Worm (Caenorhabditis elegans) whole organism, young adult: ENCODE results near the gene tag-234.

Experiments
- F23B12.7 ChIP-seq: sonication (generic microtip); optimal IDR thresholded peaks from 2 replicates; lab custom pipeline; 2017; ENCODE audit warnings: missing genetic modification characterization, mild to moderate bottlenecking, missing compliant biosample characterization, antibody characterized with exemption, moderate library complexity; ENCODE audit not compliant: insufficient read depth
- aptf-3 ChIP-seq: fragments of 200-800 bp; sonication (Bioruptor generic); IDR thresholded peaks from 2 replicates; pipeline ENCODE4 v1.3.6; 2022; ENCODE audit warnings: missing genetic modification characterization, missing compliant biosample characterization
- atf-7 ChIP-seq: sonication (generic microtip); optimal IDR thresholded peaks from 2 replicates; lab custom pipeline; 2017; ENCODE audit warnings: mild to moderate bottlenecking, missing genetic modification characterization, missing compliant biosample characterization
- attf-5 ChIP-seq: fragments of 200-800 bp; sonication (Bioruptor generic); optimal IDR thresholded peaks from 2 replicates; lab custom pipeline; 2018; ENCODE audit warnings: mild to moderate bottlenecking, missing genetic modification characterization, missing compliant biosample characterization
- attf-6 ChIP-seq: fragments of 200-800 bp; sonication (Bioruptor generic); IDR thresholded peaks from 2 replicates; pipeline ENCODE4 v1.3.6; 2022; ENCODE audit warnings: missing genetic modification reagents, missing genetic modification characterization, missing compliant biosample characterization
- ccch-3 ChIP-seq: fragments of 200-800 bp; sonication (Bioruptor generic); optimal IDR thresholded peaks from 2 replicates; lab custom pipeline; 2018; ENCODE audit warnings: mild to moderate bottlenecking, missing genetic modification characterization, missing compliant biosample characterization
- cebp-1 ChIP-seq, 2 experiments: fragments of 200-800 bp in 1 of 2; sonication (Bioruptor generic) in 1 of 2; sonication (generic microtip) in 1 of 2; IDR thresholded peaks in 1 of 2; optimal IDR thresholded peaks in 1 of 2; 2 replicates each; pipeline versions ENCODE4 v1.3.6 to Lab custom; 2017 to 2022; ENCODE audit warnings: missing compliant biosample characterization in 2 of 2, missing genetic modification characterization in 2 of 2, mild to moderate bottlenecking in 1 of 2, missing genetic modification reagents in 1 of 2, moderate library complexity in 1 of 2
- ceh-100 ChIP-seq: fragments of 200-800 bp; sonication (Bioruptor generic); IDR thresholded peaks from 2 replicates; pipeline ENCODE4 v1.3.6; 2022; ENCODE audit warnings: missing genetic modification reagents, missing genetic modification characterization, missing compliant biosample characterization
- ceh-91 ChIP-seq: fragments of 200-800 bp; sonication (Bioruptor generic); IDR thresholded peaks from 2 replicates; pipeline ENCODE4 v1.3.6; 2022; ENCODE audit warnings: missing genetic modification reagents, missing genetic modification characterization, missing compliant biosample characterization
- die-1 ChIP-seq: sonication (generic microtip); optimal IDR thresholded peaks from 2 replicates; lab custom pipeline; 2016; ENCODE audit warnings: missing genotype, mild to moderate bottlenecking, missing genetic modification characterization, missing compliant biosample characterization
- dox-1 ChIP-seq: fragments of 200-800 bp; sonication (Bioruptor generic); IDR thresholded peaks from 2 replicates; pipeline ENCODE4 v1.3.6; 2022; ENCODE audit warnings: missing genetic modification reagents, missing genetic modification characterization, missing compliant biosample characterization
- ets-4 ChIP-seq: fragments of 200-800 bp; sonication (Bioruptor generic); optimal IDR thresholded peaks from 2 replicates; lab custom pipeline; 2018; ENCODE audit warnings: mild to moderate bottlenecking, missing genetic modification characterization, missing compliant biosample characterization
- hmg-1.2 ChIP-seq: fragments of 200-800 bp; sonication (Bioruptor generic); IDR thresholded peaks from 2 replicates; pipeline ENCODE4 v1.3.6; 2022; ENCODE audit warnings: missing genetic modification reagents, missing genetic modification characterization, missing compliant biosample characterization
- hmg-20 ChIP-seq: fragments of 200-800 bp; sonication (Bioruptor generic); IDR thresholded peaks from 2 replicates; pipeline ENCODE4 v1.3.6; 2022; ENCODE audit warnings: missing genetic modification reagents, missing genetic modification characterization, missing compliant biosample characterization
- hrde-1 ChIP-seq: sonication (generic microtip); optimal IDR thresholded peaks from 2 replicates; lab custom pipeline; 2016; ENCODE audit warnings: missing genetic modification characterization, mild to moderate bottlenecking, missing compliant biosample characterization, moderate library complexity, missing genotype, missing genetic modification reagents, borderline replicate concordance
- lag-1 ChIP-seq: fragments of 200-800 bp; sonication (Bioruptor generic); IDR thresholded peaks from 2 replicates; pipeline ENCODE4 v1.3.6; 2022; ENCODE audit warnings: missing genetic modification reagents, missing genetic modification characterization, missing compliant biosample characterization
- lin-35 ChIP-seq, 3 experiments: fragments of 150-350 bp in 2 of 3; sonication (generic microtip) in 1 of 3; optimal IDR thresholded peaks; 2 replicates each; lab custom pipeline; 2014 to 2018; ENCODE audit warnings: missing biosample characterization in 3 of 3, missing genetic modification characterization in 3 of 3, missing genetic modification reagents in 3 of 3
- lin-54 ChIP-seq: fragments of 200-800 bp; sonication (Bioruptor generic); optimal IDR thresholded peaks from 2 replicates; lab custom pipeline; 2018; ENCODE audit warnings: mild to moderate bottlenecking, missing genetic modification characterization, missing compliant biosample characterization
- madf-10 ChIP-seq: sonication (generic microtip); optimal IDR thresholded peaks from 2 replicates; lab custom pipeline; 2016; ENCODE audit warnings: mild to moderate bottlenecking, missing genetic modification characterization, missing compliant biosample characterization
- madf-6 ChIP-seq: fragments of 200-800 bp; sonication (Bioruptor generic); IDR thresholded peaks from 2 replicates; pipeline ENCODE4 v1.3.6; 2022; ENCODE audit warnings: missing genetic modification reagents, missing genetic modification characterization, missing compliant biosample characterization
- madf-8 ChIP-seq: fragments of 200-800 bp; sonication (Bioruptor generic); conservative IDR thresholded peaks from 2 replicates; pipeline ENCODE4 v1.3.6; 2022; ENCODE audit warnings: missing genetic modification reagents, missing genetic modification characterization, missing compliant biosample characterization
- mcd-1 ChIP-seq: fragments of 200-800 bp; sonication (Bioruptor generic); IDR thresholded peaks from 2 replicates; pipeline ENCODE4 v1.3.6; 2022; ENCODE audit warnings: missing genetic modification reagents, missing genetic modification characterization, missing compliant biosample characterization
- nfyb-1 ChIP-seq: fragments of 200-800 bp; sonication (Bioruptor generic); IDR thresholded peaks from 2 replicates; pipeline ENCODE4 v1.3.6; 2022; ENCODE audit warnings: missing genetic modification reagents, missing genetic modification characterization, missing compliant biosample characterization
- nhr-80 ChIP-seq: sonication (generic microtip); optimal IDR thresholded peaks from 2 replicates; lab custom pipeline; 2016; ENCODE audit warnings: missing genetic modification characterization, missing compliant biosample characterization
- nhr-90 ChIP-seq: sonication (generic microtip); optimal IDR thresholded peaks from 2 replicates; lab custom pipeline; 2016; ENCODE audit warnings: missing genotype, mild to moderate bottlenecking, missing genetic modification characterization, missing compliant biosample characterization
- pha-4 ChIP-seq: fragments of 150-350 bp; sonication (generic microtip); optimal IDR thresholded peaks from 2 replicates; lab custom pipeline; 2014; ENCODE audit warnings: missing biosample characterization, missing genetic modification reagents, missing genetic modification characterization
- unc-62 ChIP-seq: fragments of 150-350 bp; optimal IDR thresholded peaks from 2 replicates; lab custom pipeline; 2014; ENCODE audit warnings: missing biosample characterization, missing genetic modification reagents, missing genetic modification characterization
- xnd-1 ChIP-seq: sonication (generic microtip); optimal IDR thresholded peaks from 2 replicates; lab custom pipeline; 2016; ENCODE audit warnings: missing genotype, missing genetic modification reagents, missing genetic modification characterization, missing compliant biosample characterization

Gene tag-234

DNA sequence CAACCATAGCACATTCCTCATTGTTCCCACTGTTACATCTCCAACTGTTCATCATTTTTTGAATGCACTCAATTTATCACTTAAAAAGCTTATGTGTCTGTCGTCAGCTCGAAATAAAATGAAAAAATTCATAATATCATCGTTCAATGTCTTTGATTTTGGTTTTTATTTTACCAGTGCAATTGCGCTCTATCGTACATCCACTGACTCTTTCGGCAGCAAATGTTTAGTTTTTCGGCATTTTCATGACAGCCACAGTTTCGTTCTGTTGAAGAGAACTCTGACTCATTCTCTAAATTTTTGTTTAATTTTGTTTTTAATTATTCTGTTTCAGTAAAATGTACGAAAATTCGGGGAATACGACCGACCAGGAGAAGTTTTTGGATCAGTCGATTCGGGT, 43.5 kb downstream of the tag-234 start, which contains the start of gene vps-35:
Gene vps-35 (plus strand): TSS at position 335 of the 400 bp plus-strand sequence.
- TF ChIP-seq F23B12.7 (peak; percentile 81), dox-1 (GFP tag; lab: Robert Waterston, UW) (peak; percentile 54), attf-5 (GFP tag; lab: Kevin White, UChicago) (peak; percentile 63), unc-62 (GFP tag; lab: Kevin White, UChicago) (no peak), nhr-90 (tag; lab: Kevin White, UChicago) (no peak), hmg-20 (GFP tag; lab: Robert Waterston, UW) (no peak), madf-6 (GFP tag; lab: Robert Waterston, UW) (0 out of 2 replicates have a peak, but pooled peaks have one; percentile 8), pha-4 (tag; lab: Kevin White, UChicago) (no peak), cebp-1 (GFP tag; IDR thresholded peaks at IDR 0.05; lab: Robert Waterston, UW) (no peak), cebp-1 (tag; optimal IDR thresholded peaks at IDR 0.05; lab: Kevin White, UChicago) (peak; percentile 34), nhr-80 (tag; lab: Kevin White, UChicago) (peak; percentile 71), lin-54 (peak; percentile 30), attf-6 (GFP tag; lab: Robert Waterston, UW) (no peak), lag-1 (GFP tag; lab: Robert Waterston, UW) (no peak), ccch-3 (no peak), xnd-1 (no peak), ceh-100 (GFP tag; lab: Robert Waterston, UW) (0 out of 2 replicates have a peak, but pooled peaks have one; percentile 14), mcd-1 (GFP tag; lab: Robert Waterston, UW) (peak; percentile 82)

DNA sequence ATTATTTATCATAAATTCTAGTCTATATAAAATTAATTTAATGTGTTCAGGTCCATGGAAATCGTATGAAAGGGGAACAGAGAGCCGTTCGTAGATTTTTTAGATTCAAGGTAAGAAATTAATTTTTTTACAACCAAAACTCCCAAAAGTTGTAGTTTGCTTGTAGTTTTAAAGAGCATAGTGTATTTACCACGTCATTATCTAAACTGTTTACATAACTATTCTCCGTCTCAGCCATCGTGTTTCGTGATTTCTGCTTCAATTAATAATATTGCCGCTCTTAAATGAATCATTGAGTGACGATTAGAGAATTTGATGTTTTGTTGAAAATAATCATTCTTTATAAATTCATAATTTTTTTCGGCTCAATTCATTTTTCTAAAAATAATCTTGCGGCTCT, 47.3 kb downstream of the tag-234 start, which contains the start of gene cgt-3:
Gene cgt-3 (plus strand): TSS at position 51 of the 400 bp plus-strand sequence.
- TF ChIP-seq madf-10 (no peak), nhr-90 (tag; lab: Kevin White, UChicago) (no peak), ceh-91 (GFP tag; lab: Robert Waterston, UW) (no peak), nfyb-1 (GFP tag; lab: Robert Waterston, UW) (no peak), hrde-1 (tag; lab: Kevin White, UChicago) (no peak), F23B12.7 (no peak), aptf-3 (GFP tag; lab: Robert Waterston, UW) (no peak)

DNA sequence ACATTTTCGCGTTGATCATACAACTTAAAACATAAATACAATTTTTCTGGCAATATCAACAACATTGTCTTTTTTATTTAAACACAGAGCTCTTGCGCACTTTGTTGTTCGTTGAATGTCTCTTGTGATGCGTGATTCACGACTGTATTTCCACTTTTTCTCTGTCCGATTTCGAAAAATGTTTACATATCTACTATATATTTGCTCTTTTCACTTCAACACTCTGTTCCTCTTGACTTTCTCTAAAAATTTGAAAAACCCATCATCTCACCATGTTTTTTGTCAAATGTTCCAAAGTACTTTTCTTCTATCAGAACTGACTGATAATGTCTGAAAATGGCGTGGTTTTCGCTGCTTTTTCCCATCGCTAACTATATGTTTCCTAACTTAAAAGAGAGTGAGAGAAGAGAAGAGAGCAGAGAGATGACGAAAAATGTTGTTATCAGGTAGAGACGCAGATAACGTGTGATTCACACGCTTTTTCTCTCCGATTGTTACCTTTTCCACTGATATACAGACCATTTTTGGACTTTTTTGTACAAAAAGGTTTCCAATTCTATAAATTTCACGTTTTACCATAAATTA, 48.0 kb downstream of the tag-234 start:
- TF ChIP-seq ets-4 (peak; percentile 43), atf-7 (tag; lab: Kevin White, UChicago) (peak; percentile 9), die-1 (tag; lab: Kevin White, UChicago) (no peak), nhr-80 (tag; lab: Kevin White, UChicago) (peak; percentile 93), cebp-1 (GFP tag; IDR thresholded peaks at IDR 0.05; lab: Robert Waterston, UW) (no peak), cebp-1 (tag; optimal IDR thresholded peaks at IDR 0.05; lab: Kevin White, UChicago) (peak; percentile 52), lin-35 (GFP tag; optimal IDR thresholded peaks at IDR 0.05; lab: Kevin White, UChicago) (no peak), dox-1 (GFP tag; lab: Robert Waterston, UW) (0 out of 2 replicates have a peak, but pooled peaks have one; percentile 41), attf-5 (GFP tag; lab: Kevin White, UChicago) (peak; percentile 12), hmg-1.2 (GFP tag; lab: Robert Waterston, UW) (peak; percentile 41; the same call in 1 of the 2 replicates)

DNA sequence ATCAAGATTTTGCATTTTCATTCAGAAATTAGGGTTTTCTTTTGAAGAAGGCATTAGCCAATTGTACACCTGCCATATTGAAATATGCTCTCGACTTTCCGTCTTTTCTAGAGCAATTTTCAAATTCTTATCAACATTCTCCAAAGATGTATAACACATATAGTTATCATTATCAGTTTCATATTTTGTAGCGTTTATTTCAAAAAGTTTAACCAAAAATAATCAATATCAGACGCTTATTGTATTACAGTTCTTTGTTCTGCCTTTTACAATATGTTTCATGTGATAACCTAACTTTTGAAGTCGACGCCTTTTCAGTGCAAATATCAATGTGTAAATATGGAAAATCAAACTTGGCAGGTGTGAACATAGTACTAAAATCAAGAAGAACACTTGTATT, 49.9 kb downstream of the tag-234 start:
- TF ChIP-seq madf-8 (GFP tag; lab: Robert Waterston, UW) (no peak), nhr-80 (tag; lab: Kevin White, UChicago) (peak; percentile 50)
